Fruit fly (Drosophila melanogaster): ENCODE results near the gene Pgk.

Gene Pgk

DNA sequence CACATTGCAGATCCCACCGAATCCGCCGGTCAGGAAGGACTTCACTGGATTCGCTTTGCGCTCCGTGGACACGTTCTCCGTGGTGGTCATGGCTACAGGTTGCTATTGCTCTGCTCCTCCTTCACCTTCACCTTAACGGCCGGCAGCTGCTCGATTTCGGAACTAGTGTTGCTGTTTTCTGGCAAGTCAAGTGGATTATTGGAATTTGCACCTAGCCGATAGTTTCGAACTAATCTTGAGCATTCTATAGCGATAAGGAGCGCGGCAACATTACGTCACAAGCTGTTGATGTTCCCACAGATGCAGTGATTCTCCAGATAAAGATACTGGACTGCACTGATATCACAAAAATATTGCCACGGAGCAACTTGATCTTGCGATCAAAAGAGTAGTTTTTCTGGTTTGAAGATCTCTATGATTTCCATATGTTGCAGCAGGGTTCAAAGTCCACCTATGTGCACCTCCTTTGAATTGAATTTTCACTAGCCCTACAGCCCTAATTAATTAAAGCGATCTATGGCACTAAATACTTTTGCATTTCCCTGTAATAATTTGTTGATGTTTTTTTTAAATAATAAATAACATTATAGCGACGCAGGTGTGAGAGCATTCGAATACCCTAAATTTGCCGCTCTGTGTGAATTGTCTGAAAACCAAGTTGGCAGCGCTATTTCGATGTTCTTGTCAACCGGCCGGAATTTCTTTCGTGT is 16.8 kb upstream of the Pgk start, which contains the start of the genes colt and HINT1 (continued):
- TF ChIP-seq wdn (GFP tag; IDR thresholded peaks at IDR 0.05) (no peak), CG8281 (tag; optimal IDR thresholded peaks at IDR 0.05) (no peak), hbn (GFP tag; IDR thresholded peaks at IDR 0.05; ENCODE audit: partially characterized antibody) (no peak), nerfin-1 (tag; optimal IDR thresholded peaks at IDR 0.05) (peak; percentile 56), CG16863 (GFP tag; optimal IDR thresholded peaks at IDR 0.05) (no peak), grau (tag; optimal IDR thresholded peaks at IDR 0.05) (peak; percentile 38), Sry-β (GFP tag; optimal IDR thresholded peaks at IDR 0.05) (peak; percentile 2), onecut (GFP tag; IDR thresholded peaks at IDR 0.05) (no peak), salm (tag; optimal IDR thresholded peaks at IDR 0.05) (peak; percentile 17), BtbVII (GFP tag; optimal IDR thresholded peaks at IDR 0.05) (no peak), NfI (GFP tag; optimal IDR thresholded peaks at IDR 0.05) (peak; percentile 24), otp (GFP tag; IDR thresholded peaks at IDR 0.05) (no peak), ase (GFP tag; IDR thresholded peaks at IDR 0.05) (no peak), chinmo (GFP tag; IDR thresholded peaks at IDR 0.05; ENCODE audit: partially characterized antibody) (0 out of 4 replicates have a peak, but pooled peaks have one; percentile 46), Ravus (GFP tag; IDR thresholded peaks at IDR 0.05) (no peak), CG10979 (tag; optimal IDR thresholded peaks at IDR 0.05) (peak; percentile 37), CG7839 (tag; optimal IDR thresholded peaks at IDR 0.05) (peak; percentile 40), bigmax (GFP tag; optimal IDR thresholded peaks at IDR 0.05) (no peak), CG9817 (tag; optimal IDR thresholded peaks at IDR 0.05) (no peak), sisA (GFP tag; IDR thresholded peaks at IDR 0.05) (no peak), CG10565 (GFP tag; optimal IDR thresholded peaks at IDR 0.05) (no peak), GATAe (GFP tag; conservative IDR thresholded peaks at IDR 0.05) (no peak), CG7786 (GFP tag; optimal IDR thresholded peaks at IDR 0.05) (no peak), CG12104 (GFP tag; optimal IDR thresholded peaks at IDR 0.05) (no peak), gcm2 (GFP tag; optimal IDR thresholded peaks at IDR 0.05) (no peak), fru (optimal IDR thresholded peaks at IDR 0.05) (no peak), CG2889 (GFP tag; IDR thresholded peaks at IDR 0.05) (no peak), Lpt (GFP tag; optimal IDR thresholded peaks at IDR 0.05) (no peak), ci (GFP tag; IDR thresholded peaks at IDR 0.05) (no peak), Hsf (GFP tag; optimal IDR thresholded peaks at IDR 0.05) (no peak), NC2β (GFP tag; optimal IDR thresholded peaks at IDR 0.05) (no peak), CG8290 (GFP tag; optimal IDR thresholded peaks at IDR 0.05) (no peak), CG8290 (tag; optimal IDR thresholded peaks at IDR 0.05) (peak in 1 of 2 experiments; percentile 18), croc (GFP tag; conservative IDR thresholded peaks at IDR 0.05) (no peak), CG3838 (GFP tag; optimal IDR thresholded peaks at IDR 0.05) (no peak), CG14014 (GFP tag; IDR thresholded peaks at IDR 0.05) (no peak), vfl (GFP tag; optimal IDR thresholded peaks at IDR 0.05) (no peak), CG4730 (GFP tag; IDR thresholded peaks at IDR 0.05) (no peak), H2.0 (GFP tag; IDR thresholded peaks at IDR 0.05) (no peak), Optix (GFP tag; IDR thresholded peaks at IDR 0.05) (no peak), gcm (GFP tag; optimal IDR thresholded peaks at IDR 0.05) (no peak), Mes4 (GFP tag; optimal IDR thresholded peaks at IDR 0.05) (no peak), oc (tag; optimal IDR thresholded peaks at IDR 0.05) (no peak), CG7357 (GFP tag; IDR thresholded peaks at IDR 0.05) (no peak), cg (GFP tag; optimal IDR thresholded peaks at IDR 0.05) (no peak), Blimp-1 (GFP tag; optimal IDR thresholded peaks at IDR 0.05) (no peak), CG32767 (GFP tag; IDR thresholded peaks at IDR 0.05) (no peak), HLH4C (GFP tag; IDR thresholded peaks at IDR 0.05; ENCODE audit: partially characterized antibody) (no peak), fu2 (GFP tag; optimal IDR thresholded peaks at IDR 0.05) (no peak), CrebB (tag; optimal IDR thresholded peaks at IDR 0.05) (no peak), CG34376 (GFP tag; optimal IDR thresholded peaks at IDR 0.05) (peak; percentile 56), zfh2 (GFP tag; optimal IDR thresholded peaks at IDR 0.05) (no peak)
